Fruit fly (Drosophila melanogaster): ENCODE measurements around the gene Prestin.

- no peak for TF ChIP-seq h (optimal IDR thresholded peaks at IDR 0.05)
- no peak for TF ChIP-seq Myc (optimal IDR thresholded peaks at IDR 0.05)
- no peak for TF ChIP-seq psq (optimal IDR thresholded peaks at IDR 0.05)
- no peak for TF ChIP-seq Sin3A (optimal IDR thresholded peaks at IDR 0.05)
- no peak for TF ChIP-seq ttk (optimal IDR thresholded peaks at IDR 0.05)
- TF ChIP-seq insv (optimal IDR thresholded peaks at IDR 0.05) = no peak
Observed at dm6 chr3L:17948643-17949506, 41.3 kb upstream of the Prestin start.

Measured in Kc167 (cell line).